Worm (Caenorhabditis elegans) whole organism, L4 larva: Measurements from ENCODE around the gene F31E9.6.

ENCODE experiments used
- F37D6.2 ChIP-seq: sonication (generic microtip); optimal IDR thresholded peaks from 2 replicates; lab custom pipeline; 2016; ENCODE audit warnings: mild to moderate bottlenecking, missing genetic modification characterization, missing compliant biosample characterization
- R02D3.7 ChIP-seq: fragments of 150-350 bp; sonication (generic microtip); optimal IDR thresholded peaks from 3 replicates; lab custom pipeline; 2014; ENCODE audit warnings: missing biosample characterization, missing genetic modification characterization
- Y5F2A.4 ChIP-seq: fragments of 200-800 bp; sonication (Bioruptor generic); optimal IDR thresholded peaks from 2 replicates; lab custom pipeline; 2018; ENCODE audit warnings: mild to moderate bottlenecking, missing genetic modification characterization, missing compliant biosample characterization
- Y75B8A.6 ChIP-seq: fragments of 200-800 bp; sonication (Bioruptor generic); IDR thresholded peaks from 2 replicates; pipeline ENCODE4 v1.3.6; 2022; ENCODE audit warnings: missing genetic modification reagents, missing genetic modification characterization, missing compliant biosample characterization
- aha-1 ChIP-seq: fragments of 150-350 bp; peaks from one replicate; lab custom pipeline; 2014; ENCODE audit warnings: missing biosample characterization, missing genetic modification characterization
- arid-1 ChIP-seq: fragments of 200-800 bp; sonication (Bioruptor generic); conservative IDR thresholded peaks from 2 replicates; pipeline ENCODE4 v1.3.6; 2022; ENCODE audit warnings: missing genetic modification reagents, missing genetic modification characterization, missing compliant biosample characterization
- ceh-82 ChIP-seq: sonication (generic microtip); optimal IDR thresholded peaks from 2 replicates; lab custom pipeline; 2017; ENCODE audit warnings: missing biosample characterization, missing genetic modification characterization
- daf-16 ChIP-seq, 3 experiments: sonication (generic microtip); optimal IDR thresholded peaks; 2 replicates each; lab custom pipeline; 2016 to 2017; ENCODE audit warnings: missing genetic modification characterization in 3 of 3, missing genetic modification reagents in 3 of 3, mild to moderate bottlenecking in 2 of 3, missing compliant biosample characterization in 2 of 3, missing biosample characterization in 1 of 3, moderate library complexity in 1 of 3
- daf-8 ChIP-seq: fragments of 200-800 bp; sonication (Bioruptor generic); IDR thresholded peaks from 2 replicates; pipeline ENCODE4 v1.3.6; 2022; ENCODE audit warnings: missing genetic modification characterization, missing compliant biosample characterization
- dmd-6 ChIP-seq: fragments of 200-800 bp; sonication (Bioruptor generic); IDR thresholded peaks from 2 replicates; pipeline ENCODE4 v1.3.6; 2022; ENCODE audit warnings: missing genetic modification reagents, missing genetic modification characterization, missing compliant biosample characterization
- dmd-8 ChIP-seq: fragments of 200-800 bp; sonication (Bioruptor generic); IDR thresholded peaks from 2 replicates; pipeline ENCODE4 v1.3.6; 2022; ENCODE audit warnings: missing genetic modification characterization, missing compliant biosample characterization
- dve-1 ChIP-seq: sonication (generic microtip); optimal IDR thresholded peaks from 2 replicates; lab custom pipeline; 2017; ENCODE audit warnings: antibody characterized with exemption, mild to moderate bottlenecking, missing genetic modification characterization, missing compliant biosample characterization; ENCODE audit not compliant: insufficient read depth
- egl-43 ChIP-seq: fragments of 200-800 bp; sonication (Bioruptor generic); IDR thresholded peaks from 2 replicates; pipeline ENCODE4 v1.3.6; 2022; ENCODE audit warnings: missing genetic modification reagents, missing genetic modification characterization, missing compliant biosample characterization
- fos-1 ChIP-seq: fragments of 150-350 bp; optimal IDR thresholded peaks from 2 replicates; lab custom pipeline; 2014; ENCODE audit warnings: missing biosample characterization, missing genetic modification characterization
- hif-1 ChIP-seq, 2 experiments: sonication (generic microtip); optimal IDR thresholded peaks; 2 replicates each; lab custom pipeline; 2016 to 2017; ENCODE audit warnings: missing compliant biosample characterization in 2 of 2, missing genetic modification characterization in 2 of 2, missing genetic modification reagents in 2 of 2, missing genotype in 2 of 2, mild to moderate bottlenecking in 1 of 2
- hlh-11 ChIP-seq: fragments of 200-800 bp; sonication (Bioruptor generic); optimal IDR thresholded peaks from 2 replicates; lab custom pipeline; 2018; ENCODE audit warnings: mild to moderate bottlenecking, missing genetic modification characterization, missing compliant biosample characterization
- hlh-30 ChIP-seq: sonication (generic microtip); optimal IDR thresholded peaks from 2 replicates; lab custom pipeline; 2017; ENCODE audit warnings: antibody characterized with exemption, mild to moderate bottlenecking, missing genetic modification characterization, missing compliant biosample characterization; ENCODE audit not compliant: insufficient read depth
- lin-15B ChIP-seq: fragments of 150-350 bp; sonication (generic microtip); optimal IDR thresholded peaks from 3 replicates; lab custom pipeline; 2014; ENCODE audit warnings: missing biosample characterization, missing genetic modification characterization
- lin-39 ChIP-seq: fragments of 150-350 bp; optimal IDR thresholded peaks from 2 replicates; lab custom pipeline; 2014; ENCODE audit warnings: missing biosample characterization, missing genetic modification reagents, missing genetic modification characterization
- mxl-2 ChIP-seq: fragments of 200-800 bp; sonication (Bioruptor generic); conservative IDR thresholded peaks from 2 replicates; pipeline ENCODE4 v1.3.6; 2022; ENCODE audit warnings: missing genetic modification reagents, missing genetic modification characterization, missing compliant biosample characterization
- nhr-111 ChIP-seq: fragments of 200-800 bp; sonication (Bioruptor generic); optimal IDR thresholded peaks from 2 replicates; lab custom pipeline; 2018; ENCODE audit warnings: mild to moderate bottlenecking, missing genetic modification characterization, missing compliant biosample characterization
- nhr-237 ChIP-seq: sonication (generic microtip); optimal IDR thresholded peaks from 2 replicates; lab custom pipeline; 2017; ENCODE audit warnings: missing biosample characterization, missing genetic modification characterization
- nhr-25 ChIP-seq: sonication (generic microtip); optimal IDR thresholded peaks from 2 replicates; lab custom pipeline; 2017; ENCODE audit warnings: missing genetic modification characterization, mild to moderate bottlenecking, missing compliant biosample characterization, antibody characterized with exemption, moderate library complexity, borderline replicate concordance; ENCODE audit not compliant: insufficient read depth
- nhr-28 ChIP-seq: fragments of 150-350 bp; optimal IDR thresholded peaks from 2 replicates; lab custom pipeline; 2014; ENCODE audit warnings: missing biosample characterization, missing genetic modification characterization
- nhr-76 ChIP-seq: fragments of 150-350 bp; optimal IDR thresholded peaks from 2 replicates; lab custom pipeline; 2014; ENCODE audit warnings: missing biosample characterization, missing genetic modification characterization
- php-3 ChIP-seq: fragments of 200-800 bp; sonication (Bioruptor generic); IDR thresholded peaks from 2 replicates; pipeline ENCODE4 v1.3.6; 2022; ENCODE audit warnings: missing genetic modification reagents, missing genetic modification characterization, missing compliant biosample characterization
- pqm-1 ChIP-seq: sonication (generic microtip); optimal IDR thresholded peaks from 2 replicates; lab custom pipeline; 2017; ENCODE audit warnings: missing biosample characterization, missing genetic modification characterization
- saeg-2 ChIP-seq: fragments of 200-800 bp; sonication (Bioruptor generic); IDR thresholded peaks from 2 replicates; pipeline ENCODE4 v1.3.6; 2022; ENCODE audit warnings: missing genetic modification reagents, missing genetic modification characterization, missing compliant biosample characterization
- set-16 ChIP-seq: fragments of 200-800 bp; sonication (Bioruptor generic); IDR thresholded peaks from 2 replicates; pipeline ENCODE4 v1.3.6; 2022; ENCODE audit warnings: missing genetic modification reagents, missing genetic modification characterization, missing compliant biosample characterization
- snpc-1.2 ChIP-seq: fragments of 200-800 bp; sonication (Bioruptor generic); IDR thresholded peaks from 2 replicates; pipeline ENCODE4 v1.3.6; 2022; ENCODE audit warnings: missing genetic modification reagents, missing genetic modification characterization, missing compliant biosample characterization
- spr-1 ChIP-seq: sonication (generic microtip); optimal IDR thresholded peaks from 2 replicates; lab custom pipeline; 2016; ENCODE audit warnings: mild to moderate bottlenecking, missing genetic modification characterization, missing compliant biosample characterization
- spr-3 ChIP-seq: fragments of 200-800 bp; sonication (Bioruptor generic); optimal IDR thresholded peaks from 2 replicates; lab custom pipeline; 2018; ENCODE audit warnings: mild to moderate bottlenecking, missing genetic modification characterization, missing compliant biosample characterization
- ztf-7 ChIP-seq: fragments of 150-350 bp; optimal IDR thresholded peaks from 2 replicates; lab custom pipeline; 2014; ENCODE audit warnings: missing biosample characterization, missing genetic modification characterization

The F31E9.6 gene

ce11 chrV:17328497-17328896, 13.5 kb upstream of the F31E9.6 start, which contains the start of gene srg-44:
Gene srg-44 (plus strand): TSS chrV:17328797.
- TF ChIP-seq aha-1 (tag; lab: Kevin White, UChicago): peak; percentile 17
- no peak for TF ChIP-seq Y75B8A.6 (GFP tag; lab: Robert Waterston, UW)

DNA sequence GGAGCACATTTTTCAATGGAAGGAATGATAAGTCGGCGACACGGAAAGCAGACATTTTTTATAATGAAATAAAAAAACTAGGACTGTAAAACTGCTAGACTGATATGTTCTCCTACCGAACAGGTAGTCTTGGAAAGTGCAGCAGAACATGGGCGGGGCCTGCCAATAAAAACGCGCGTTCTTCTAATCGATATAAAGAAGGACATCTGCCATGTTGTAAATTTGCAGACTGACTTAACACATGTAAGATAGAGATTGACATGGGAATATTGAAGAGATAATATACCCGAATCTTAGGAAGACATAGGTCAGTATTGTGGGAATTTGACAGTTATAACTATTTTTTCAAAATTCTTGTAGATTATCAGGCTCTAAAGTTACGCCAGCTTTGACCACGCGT, 12.9 kb upstream of the F31E9.6 start, which contains the start of gene sdz-16:
Gene sdz-16 (minus strand): TSS at position 101 of the 400 bp plus-strand sequence.
- TF ChIP-seq spr-1 (no peak), hlh-11 (tag; lab: Kevin White, UChicago) (no peak), mxl-2 (GFP tag; lab: Robert Waterston, UW) (no peak), arid-1 (GFP tag; lab: Robert Waterston, UW) (no peak), daf-8 (GFP tag; lab: Robert Waterston, UW) (no peak), nhr-237 (no peak), dmd-8 (GFP tag; lab: Robert Waterston, UW) (no peak), ztf-7 (tag; lab: Kevin White, UChicago) (no peak), nhr-25 (no peak), F37D6.2 (tag; lab: Kevin White, UChicago) (no peak), dmd-6 (GFP tag; lab: Robert Waterston, UW) (no peak), hlh-30 (tag; lab: Kevin White, UChicago) (no peak), R02D3.7 (tag; lab: Kevin White, UChicago) (no peak), spr-3 (GFP tag; lab: Kevin White, UChicago) (no peak), lin-39 (tag; lab: Kevin White, UChicago) (no peak), lin-15B (tag; lab: Kevin White, UChicago) (no peak), aha-1 (tag; lab: Kevin White, UChicago) (no peak)
- TF ChIP-seq, all 104 proteins: peak for 0

DNA sequence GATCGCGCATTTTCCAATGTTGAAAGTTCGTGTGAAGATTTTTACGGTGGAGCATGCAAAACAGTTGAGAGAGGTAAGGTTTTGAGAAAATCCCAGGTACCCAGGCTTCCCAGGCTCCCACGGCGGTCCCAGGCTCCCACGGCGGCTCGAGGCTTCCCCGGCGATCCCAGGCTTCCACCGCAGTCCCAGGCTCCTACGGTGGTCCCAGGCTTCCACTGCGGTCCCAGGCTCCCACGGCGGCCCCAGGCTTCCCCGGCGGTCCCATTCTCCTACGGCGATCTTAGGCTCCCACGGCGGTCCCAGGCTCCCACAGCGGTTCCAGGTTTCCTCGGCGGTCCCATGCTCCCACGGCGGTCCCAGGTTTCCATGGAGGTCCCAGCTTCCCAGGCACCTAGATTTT, 8.9 kb upstream of the F31E9.6 start:
- TF ChIP-seq saeg-2: no peak
- TF ChIP-seq set-16 (GFP tag; lab: Robert Waterston, UW): peak; percentile 99
- 0 out of 2 replicates have a peak, but pooled peaks have one; percentile 45 for TF ChIP-seq egl-43 (GFP tag; lab: Robert Waterston, UW)

DNA sequence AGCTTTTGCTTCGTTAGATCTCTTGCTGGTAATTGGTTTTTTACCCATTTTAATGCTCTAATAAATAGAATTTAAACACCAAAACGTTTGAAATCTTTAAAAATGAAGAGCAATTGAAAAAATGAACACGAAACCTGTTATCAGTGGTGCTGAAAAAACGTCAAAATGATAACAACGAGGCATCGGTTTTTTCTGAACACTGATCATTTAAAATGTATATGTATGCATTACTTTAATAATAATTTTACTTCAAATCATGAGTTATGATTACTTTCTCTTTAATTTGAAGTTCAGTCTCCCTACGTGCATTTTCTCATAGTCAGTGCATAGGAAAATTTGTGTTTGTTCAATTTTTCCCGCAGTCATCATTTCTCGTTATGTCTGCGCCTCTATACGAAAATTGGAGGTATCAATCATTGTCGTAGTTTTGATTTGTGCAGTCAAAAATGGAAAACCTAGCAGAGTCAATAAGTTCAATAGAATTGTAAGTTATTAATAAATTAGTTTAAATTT, 7.5 kb upstream of the F31E9.6 start, which contains the start of gene F31E9.3:
Gene F31E9.3 (plus strand): TSS at position 194 of the 513 bp plus-strand sequence.
- 0 out of 2 replicates have a peak, but pooled peaks have one; percentile 29 for TF ChIP-seq php-3 (GFP tag; lab: Robert Waterston, UW)
- no peak for TF ChIP-seq nhr-111 (GFP tag; lab: Kevin White, UChicago)
- no peak for TF ChIP-seq daf-16 (GFP tag; optimal IDR thresholded peaks at IDR 0.05; lab: Kevin White, UChicago)
- peak; percentile 6 for TF ChIP-seq daf-16 (tag; optimal IDR thresholded peaks at IDR 0.05; lab: Kevin White, UChicago)
- no peak for TF ChIP-seq nhr-76 (tag; lab: Kevin White, UChicago)
- no peak for TF ChIP-seq fos-1
- peak; percentile 34 for TF ChIP-seq nhr-28 (tag; lab: Kevin White, UChicago)
- peak; percentile 28 for TF ChIP-seq dmd-6 (GFP tag; lab: Robert Waterston, UW)
- TF ChIP-seq hif-1 (tag; optimal IDR thresholded peaks at IDR 0.05; lab: Kevin White, UChicago): peak in 1 of 2 experiments; percentile 72
- no peak for TF ChIP-seq ceh-82
- TF ChIP-seq snpc-1.2 (GFP tag; lab: Robert Waterston, UW): no peak
- TF ChIP-seq Y5F2A.4 (GFP tag; lab: Kevin White, UChicago): no peak
- TF ChIP-seq pqm-1 (tag; lab: Kevin White, UChicago): peak; percentile 62
- TF ChIP-seq dve-1 (tag; lab: Kevin White, UChicago): peak; percentile 14
